Worm (Caenorhabditis elegans) whole organism, L4 larva: ENCODE results near the gene bath-42.
A peak's percentile ranks its signal among the peaks of the same experiment; 100 is the strongest.

Experiments used
- F10B5.3 ChIP-seq: sonication (generic microtip); optimal IDR thresholded peaks from 2 replicates; lab custom pipeline; 2016; ENCODE audit warnings: mild to moderate bottlenecking, missing genetic modification characterization, missing compliant biosample characterization
- F37D6.2 ChIP-seq: sonication (generic microtip); optimal IDR thresholded peaks from 2 replicates; lab custom pipeline; 2016; ENCODE audit warnings: mild to moderate bottlenecking, missing genetic modification characterization, missing compliant biosample characterization
- F49E8.2 ChIP-seq: sonication (generic microtip); optimal IDR thresholded peaks from 2 replicates; lab custom pipeline; 2016; ENCODE audit warnings: missing compliant biosample characterization, mild to moderate bottlenecking, missing genetic modification characterization, borderline replicate concordance
- R02D3.7 ChIP-seq: fragments of 150-350 bp; sonication (generic microtip); optimal IDR thresholded peaks from 3 replicates; lab custom pipeline; 2014; ENCODE audit warnings: missing biosample characterization, missing genetic modification characterization
- T26A8.4 ChIP-seq: fragments of 200-800 bp; sonication (Bioruptor generic); IDR thresholded peaks from 2 replicates; pipeline ENCODE4 v1.3.6; 2022; ENCODE audit warnings: missing genetic modification characterization, missing compliant biosample characterization
- Y105C5A.15 ChIP-seq: fragments of 200-800 bp; sonication (Bioruptor generic); IDR thresholded peaks from 2 replicates; pipeline ENCODE4 v1.3.6; 2022; ENCODE audit warnings: missing genetic modification characterization, missing compliant biosample characterization
- Y5F2A.4 ChIP-seq: fragments of 200-800 bp; sonication (Bioruptor generic); optimal IDR thresholded peaks from 2 replicates; lab custom pipeline; 2018; ENCODE audit warnings: mild to moderate bottlenecking, missing genetic modification characterization, missing compliant biosample characterization
- Y75B8A.6 ChIP-seq: fragments of 200-800 bp; sonication (Bioruptor generic); IDR thresholded peaks from 2 replicates; pipeline ENCODE4 v1.3.6; 2022; ENCODE audit warnings: missing genetic modification reagents, missing genetic modification characterization, missing compliant biosample characterization
- aly-2 ChIP-seq: sonication (generic microtip); optimal IDR thresholded peaks from 2 replicates; lab custom pipeline; 2018; ENCODE audit warnings: missing biosample characterization, missing genetic modification characterization
- ceh-44 ChIP-seq: fragments of 200-800 bp; sonication (Bioruptor generic); IDR thresholded peaks from 2 replicates; pipeline ENCODE4 v1.3.6; 2022; ENCODE audit warnings: missing genetic modification reagents, missing genetic modification characterization, missing compliant biosample characterization
- ceh-82 ChIP-seq: sonication (generic microtip); optimal IDR thresholded peaks from 2 replicates; lab custom pipeline; 2017; ENCODE audit warnings: missing biosample characterization, missing genetic modification characterization
- ces-1 ChIP-seq: fragments of 150-350 bp; sonication (generic microtip); optimal IDR thresholded peaks from 4 replicates; lab custom pipeline; 2014; ENCODE audit warnings: missing biosample characterization, missing genetic modification reagents, missing genetic modification characterization
- ctbp-1 ChIP-seq: fragments of 200-800 bp; sonication (Bioruptor generic); IDR thresholded peaks from 2 replicates; pipeline ENCODE4 v1.3.6; 2022; ENCODE audit warnings: missing genetic modification reagents, missing genetic modification characterization, missing compliant biosample characterization
- daf-16 ChIP-seq, 3 experiments: sonication (generic microtip); optimal IDR thresholded peaks; 2 replicates each; lab custom pipeline; 2016 to 2017; ENCODE audit warnings: missing genetic modification characterization in 3 of 3, missing genetic modification reagents in 3 of 3, mild to moderate bottlenecking in 2 of 3, missing compliant biosample characterization in 2 of 3, missing biosample characterization in 1 of 3, moderate library complexity in 1 of 3
- daf-19 ChIP-seq: fragments of 200-800 bp; sonication (Bioruptor generic); conservative IDR thresholded peaks from 2 replicates; pipeline ENCODE4 v1.3.6; 2022; ENCODE audit warnings: missing genetic modification characterization, missing compliant biosample characterization
- dmd-8 ChIP-seq: fragments of 200-800 bp; sonication (Bioruptor generic); IDR thresholded peaks from 2 replicates; pipeline ENCODE4 v1.3.6; 2022; ENCODE audit warnings: missing genetic modification characterization, missing compliant biosample characterization
- dmd-9 ChIP-seq: fragments of 200-800 bp; sonication (Bioruptor generic); IDR thresholded peaks from 2 replicates; pipeline ENCODE4 v1.3.6; 2022; ENCODE audit warnings: missing genetic modification reagents, missing genetic modification characterization, missing compliant biosample characterization
- dpl-1 ChIP-seq: fragments of 150-350 bp; optimal IDR thresholded peaks from 2 replicates; lab custom pipeline; 2014; ENCODE audit warnings: missing biosample characterization, missing genetic modification reagents, missing genetic modification characterization
- dve-1 ChIP-seq: sonication (generic microtip); optimal IDR thresholded peaks from 2 replicates; lab custom pipeline; 2017; ENCODE audit warnings: antibody characterized with exemption, mild to moderate bottlenecking, missing genetic modification characterization, missing compliant biosample characterization; ENCODE audit not compliant: insufficient read depth
- egl-27 ChIP-seq: sonication (generic microtip); optimal IDR thresholded peaks from 3 replicates; lab custom pipeline; 2017; ENCODE audit warnings: missing biosample characterization, missing genetic modification reagents, missing genetic modification characterization
- egl-43 ChIP-seq: fragments of 200-800 bp; sonication (Bioruptor generic); IDR thresholded peaks from 2 replicates; pipeline ENCODE4 v1.3.6; 2022; ENCODE audit warnings: missing genetic modification reagents, missing genetic modification characterization, missing compliant biosample characterization
- fkh-10 ChIP-seq: fragments of 150-350 bp; optimal IDR thresholded peaks from 2 replicates; lab custom pipeline; 2014; ENCODE audit warnings: missing biosample characterization, missing genetic modification reagents, missing genetic modification characterization
- gei-8 ChIP-seq: fragments of 200-800 bp; sonication (Bioruptor generic); optimal IDR thresholded peaks from 2 replicates; lab custom pipeline; 2018; ENCODE audit warnings: mild to moderate bottlenecking, missing genetic modification characterization, missing compliant biosample characterization
- hlh-11 ChIP-seq: fragments of 200-800 bp; sonication (Bioruptor generic); optimal IDR thresholded peaks from 2 replicates; lab custom pipeline; 2018; ENCODE audit warnings: mild to moderate bottlenecking, missing genetic modification characterization, missing compliant biosample characterization
- hmg-1.1 ChIP-seq: fragments of 200-800 bp; sonication (Bioruptor generic); IDR thresholded peaks from 2 replicates; pipeline ENCODE4 v1.3.6; 2022; ENCODE audit warnings: missing genetic modification reagents, missing genetic modification characterization, missing compliant biosample characterization
- jun-1 ChIP-seq: fragments of 150-350 bp; optimal IDR thresholded peaks from 2 replicates; lab custom pipeline; 2014; ENCODE audit warnings: missing biosample characterization, missing genetic modification reagents, missing genetic modification characterization
- lin-29 ChIP-seq: fragments of 200-800 bp; sonication (Bioruptor generic); IDR thresholded peaks from 2 replicates; pipeline ENCODE4 v1.3.6; 2022; ENCODE audit warnings: missing genetic modification reagents, missing genetic modification characterization, missing compliant biosample characterization
- lsy-2 ChIP-seq, 2 experiments: fragments of 150-350 bp in 1 of 2; sonication (generic microtip) in 1 of 2; optimal IDR thresholded peaks; 2 replicates each; lab custom pipeline; 2014 to 2017; ENCODE audit warnings: missing biosample characterization in 2 of 2, missing genetic modification characterization in 2 of 2
- mdt-29 ChIP-seq: fragments of 200-800 bp; sonication (Bioruptor generic); IDR thresholded peaks from 2 replicates; pipeline ENCODE4 v1.3.6; 2022; ENCODE audit warnings: missing genetic modification reagents, missing genetic modification characterization, missing compliant biosample characterization
- mep-1 ChIP-seq: fragments of 150-350 bp; sonication (generic microtip); optimal IDR thresholded peaks from 3 replicates; lab custom pipeline; 2014; ENCODE audit warnings: missing biosample characterization, missing genetic modification characterization
- mxl-3 ChIP-seq: fragments of 200-800 bp; sonication (Bioruptor generic); optimal IDR thresholded peaks from 2 replicates; lab custom pipeline; 2018; ENCODE audit warnings: mild to moderate bottlenecking, missing genetic modification characterization, missing compliant biosample characterization
- nhr-10 ChIP-seq: fragments of 150-350 bp; optimal IDR thresholded peaks from 2 replicates; lab custom pipeline; 2014; ENCODE audit warnings: missing biosample characterization, missing genetic modification characterization
- nhr-111 ChIP-seq: fragments of 200-800 bp; sonication (Bioruptor generic); optimal IDR thresholded peaks from 2 replicates; lab custom pipeline; 2018; ENCODE audit warnings: mild to moderate bottlenecking, missing genetic modification characterization, missing compliant biosample characterization
- nhr-237 ChIP-seq: sonication (generic microtip); optimal IDR thresholded peaks from 2 replicates; lab custom pipeline; 2017; ENCODE audit warnings: missing biosample characterization, missing genetic modification characterization
- nhr-28 ChIP-seq: fragments of 150-350 bp; optimal IDR thresholded peaks from 2 replicates; lab custom pipeline; 2014; ENCODE audit warnings: missing biosample characterization, missing genetic modification characterization
- php-3 ChIP-seq: fragments of 200-800 bp; sonication (Bioruptor generic); IDR thresholded peaks from 2 replicates; pipeline ENCODE4 v1.3.6; 2022; ENCODE audit warnings: missing genetic modification reagents, missing genetic modification characterization, missing compliant biosample characterization
- pqm-1 ChIP-seq: sonication (generic microtip); optimal IDR thresholded peaks from 2 replicates; lab custom pipeline; 2017; ENCODE audit warnings: missing biosample characterization, missing genetic modification characterization
- rbr-2 ChIP-seq: sonication (generic microtip); optimal IDR thresholded peaks from 2 replicates; lab custom pipeline; 2016; ENCODE audit warnings: missing genotype, missing genetic modification characterization, missing compliant biosample characterization
- sdz-12 ChIP-seq: fragments of 200-800 bp; sonication (Bioruptor generic); optimal IDR thresholded peaks from 2 replicates; lab custom pipeline; 2018; ENCODE audit warnings: mild to moderate bottlenecking, missing genetic modification characterization, missing compliant biosample characterization
- skn-1 ChIP-seq: fragments of 150-350 bp; optimal IDR thresholded peaks from 2 replicates; lab custom pipeline; 2014; ENCODE audit warnings: missing biosample characterization, missing genetic modification characterization
- spr-3 ChIP-seq: fragments of 200-800 bp; sonication (Bioruptor generic); optimal IDR thresholded peaks from 2 replicates; lab custom pipeline; 2018; ENCODE audit warnings: mild to moderate bottlenecking, missing genetic modification characterization, missing compliant biosample characterization
- tag-97 ChIP-seq: fragments of 200-800 bp; sonication (Bioruptor generic); IDR thresholded peaks from 2 replicates; pipeline ENCODE4 v1.3.6; 2022; ENCODE audit warnings: missing genetic modification characterization, missing compliant biosample characterization
- unc-130 ChIP-seq: sonication (generic microtip); optimal IDR thresholded peaks from 2 replicates; lab custom pipeline; 2016; ENCODE audit warnings: missing genetic modification reagents, missing genetic modification characterization, missing compliant biosample characterization
- unc-39 ChIP-seq: sonication (generic microtip); optimal IDR thresholded peaks from 2 replicates; lab custom pipeline; 2017; ENCODE audit warnings: missing biosample characterization, missing genetic modification characterization
- unc-62 ChIP-seq, 3 experiments: fragments of 150-350 bp in 1 of 3; sonication (generic microtip); optimal IDR thresholded peaks in 2 of 3; peaks in 1 of 3; 1 replicate in 1 of 3; 2 replicates in 2 of 3; lab custom pipeline; 2014 to 2017; ENCODE audit warnings: missing biosample characterization in 3 of 3, missing genetic modification characterization in 3 of 3, missing genetic modification reagents in 3 of 3, missing genotype in 1 of 3
- vab-7 ChIP-seq: fragments of 200-800 bp; sonication (Bioruptor generic); IDR thresholded peaks from 2 replicates; pipeline ENCODE4 v1.3.6; 2022; ENCODE audit warnings: missing genetic modification reagents, missing genetic modification characterization, missing compliant biosample characterization
- zag-1 ChIP-seq: fragments of 150-350 bp; optimal IDR thresholded peaks from 2 replicates; lab custom pipeline; 2014; ENCODE audit warnings: missing biosample characterization, missing genetic modification characterization
- zip-11 ChIP-seq: fragments of 200-800 bp; sonication (Bioruptor generic); IDR thresholded peaks from 2 replicates; pipeline ENCODE4 v1.3.6; 2022; ENCODE audit warnings: missing genetic modification characterization, missing compliant biosample characterization
- ztf-11 ChIP-seq: fragments of 150-350 bp; optimal IDR thresholded peaks from 2 replicates; lab custom pipeline; 2014; ENCODE audit warnings: missing biosample characterization, missing genetic modification characterization
- ztf-7 ChIP-seq: fragments of 150-350 bp; optimal IDR thresholded peaks from 2 replicates; lab custom pipeline; 2014; ENCODE audit warnings: missing biosample characterization, missing genetic modification characterization

The bath-42 gene

DNA sequence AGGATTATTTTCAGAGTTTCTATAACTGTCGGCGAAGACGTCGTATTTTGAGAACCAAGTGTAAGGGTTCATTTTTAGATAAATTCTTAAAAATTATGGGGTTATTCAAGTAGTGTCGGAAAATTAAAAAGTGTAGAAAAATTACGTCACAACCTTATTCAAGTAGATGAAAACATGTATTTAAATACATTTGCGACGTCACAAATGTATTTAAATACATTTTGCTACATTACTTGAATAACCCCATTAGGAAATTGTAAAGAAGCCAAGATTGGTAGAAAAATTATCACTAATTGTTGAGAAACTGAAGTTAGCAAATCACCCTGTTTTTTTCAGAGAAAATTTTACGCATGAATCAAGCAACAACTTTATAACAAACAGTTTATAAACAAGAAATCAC is 34.0 kb downstream of the bath-42 start (continued):
- TF ChIP-seq tag-97 (no peak), jun-1 (tag; lab: Kevin White, UChicago) (no peak)

DNA sequence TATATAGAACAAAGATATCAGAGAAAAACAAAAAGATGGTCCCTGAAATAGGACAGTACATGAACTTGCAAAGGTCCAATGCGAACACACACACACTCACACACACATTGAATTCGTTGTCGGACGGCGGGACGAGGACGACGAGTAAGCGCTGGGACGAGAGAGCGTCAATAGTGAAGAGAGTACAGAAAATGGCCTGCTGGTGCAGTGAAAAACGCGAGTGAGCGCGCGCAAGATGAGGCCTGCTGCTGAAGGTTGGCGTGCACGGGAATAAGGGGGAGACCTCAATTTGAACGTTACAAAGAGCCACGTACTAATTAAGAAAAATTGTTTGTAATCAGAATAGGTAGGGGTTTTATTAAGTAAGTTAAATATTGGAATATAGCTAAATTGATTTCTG is 36.2 kb downstream of the bath-42 start:
- TF ChIP-seq sdz-12 (GFP tag; lab: Kevin White, UChicago), result no peak
- TF ChIP-seq mdt-29 (GFP tag; lab: Robert Waterston, UW), result no peak
- TF ChIP-seq dve-1 (tag; lab: Kevin White, UChicago), result no peak
- TF ChIP-seq lin-29, result no peak
- no peak for TF ChIP-seq pqm-1
- TF ChIP-seq lsy-2 (tag; optimal IDR thresholded peaks at IDR 0.05; lab: Kevin White, UChicago), result peak in 1 of 2 experiments; percentile 36
- peak; percentile 13 for TF ChIP-seq rbr-2 (tag; lab: Kevin White, UChicago)
- no peak for TF ChIP-seq vab-7 (GFP tag; lab: Robert Waterston, UW)
- TF ChIP-seq hmg-1.1 (GFP tag; lab: Robert Waterston, UW), result peak; percentile 47
- TF ChIP-seq unc-130 (GFP tag; lab: Kevin White, UChicago), result no peak
- TF ChIP-seq mxl-3 (GFP tag; lab: Kevin White, UChicago), result peak; percentile 41
- peak; percentile 27 for TF ChIP-seq mep-1
- no peak for TF ChIP-seq ztf-11 (tag; lab: Kevin White, UChicago)
- no peak for TF ChIP-seq ceh-82 (tag; lab: Kevin White, UChicago)
- no peak for TF ChIP-seq Y105C5A.15 (GFP tag; lab: Robert Waterston, UW)
- TF ChIP-seq nhr-28 (tag; lab: Kevin White, UChicago), result peak; percentile 46
- no peak for TF ChIP-seq nhr-237 (tag; lab: Kevin White, UChicago)
- TF ChIP-seq F10B5.3, result no peak
- no peak for TF ChIP-seq zag-1 (tag; lab: Kevin White, UChicago)
- TF ChIP-seq unc-62 (GFP tag; optimal IDR thresholded peaks at IDR 0.05 in 1 of 2; lab: Kevin White, UChicago), result no peak
- TF ChIP-seq unc-62 (tag; optimal IDR thresholded peaks at IDR 0.05; lab: Kevin White, UChicago), result no peak
- TF ChIP-seq Y75B8A.6 (GFP tag; lab: Robert Waterston, UW), result no peak
- TF ChIP-seq dmd-9 (GFP tag; lab: Robert Waterston, UW), result no peak
- TF ChIP-seq unc-39 (tag; lab: Kevin White, UChicago), result no peak
- TF ChIP-seq ces-1 (GFP tag; lab: Kevin White, UChicago), result no peak
- TF ChIP-seq ceh-44, result no peak
- TF ChIP-seq aly-2 (tag; lab: Kevin White, UChicago), result no peak
- TF ChIP-seq F49E8.2 (tag; lab: Kevin White, UChicago), result no peak
- no peak for TF ChIP-seq daf-19 (GFP tag; lab: Robert Waterston, UW)
- TF ChIP-seq ctbp-1 (GFP tag; lab: Robert Waterston, UW), result no peak
- no peak for TF ChIP-seq T26A8.4 (GFP tag; lab: Robert Waterston, UW)
- TF ChIP-seq Y5F2A.4 (GFP tag; lab: Kevin White, UChicago), result no peak
- TF ChIP-seq php-3, result no peak
- no peak for TF ChIP-seq fkh-10 (GFP tag; lab: Kevin White, UChicago)
- no peak for TF ChIP-seq ztf-7 (tag; lab: Kevin White, UChicago)
- TF ChIP-seq daf-16 (GFP tag; optimal IDR thresholded peaks at IDR 0.05; lab: Kevin White, UChicago), result no peak
- TF ChIP-seq daf-16 (tag; optimal IDR thresholded peaks at IDR 0.05; lab: Kevin White, UChicago), result no peak
- TF ChIP-seq nhr-10 (tag; lab: Kevin White, UChicago), result no peak
- no peak for TF ChIP-seq skn-1
- no peak for TF ChIP-seq zip-11
- TF ChIP-seq gei-8 (GFP tag; lab: Kevin White, UChicago), result no peak
- no peak for TF ChIP-seq dmd-8 (GFP tag; lab: Robert Waterston, UW)
- TF ChIP-seq nhr-111 (GFP tag; lab: Kevin White, UChicago), result no peak
- no peak for TF ChIP-seq spr-3 (GFP tag; lab: Kevin White, UChicago)
- TF ChIP-seq egl-27 (tag; lab: Kevin White, UChicago), result no peak
- TF ChIP-seq R02D3.7 (tag; lab: Kevin White, UChicago), result no peak
- 0 out of 2 replicates have a peak, but pooled peaks have one; percentile 36 for TF ChIP-seq egl-43 (GFP tag; lab: Robert Waterston, UW)
- TF ChIP-seq F37D6.2 (tag; lab: Kevin White, UChicago), result no peak
- TF ChIP-seq dpl-1 (GFP tag; lab: Kevin White, UChicago), result no peak
- TF ChIP-seq hlh-11 (tag; lab: Kevin White, UChicago), result peak; percentile 47
